Fruit fly (Drosophila melanogaster): Measurements from ENCODE around the gene CG8891.

dm6 chr2L:4965420-4965819, 13.8 kb downstream of the CG8891 start, which contains the start of gene CG34125:
- TF ChIP-seq EcR (GFP tag; optimal IDR thresholded peaks at IDR 0.05) (no peak), psq (optimal IDR thresholded peaks at IDR 0.05) (no peak)
